Worm (Caenorhabditis elegans) whole organism, L2 larva: ENCODE results near the gene C06B8.7.

Experiments
- C34F6.9 ChIP-seq: fragments of 150-350 bp; optimal IDR thresholded peaks from 2 replicates; lab custom pipeline; 2014; ENCODE audit warnings: missing biosample characterization, missing genetic modification characterization
- F13H6.1 ChIP-seq: sonication (generic microtip); optimal IDR thresholded peaks from 2 replicates; lab custom pipeline; 2016; ENCODE audit warnings: missing genetic modification characterization, missing compliant biosample characterization
- R02D3.7 ChIP-seq: fragments of 150-350 bp; optimal IDR thresholded peaks from 2 replicates; lab custom pipeline; 2014; ENCODE audit warnings: missing biosample characterization, missing genetic modification characterization
- Y55F3AM.14 ChIP-seq: fragments of 200-800 bp; sonication (Bioruptor generic); optimal IDR thresholded peaks from 2 replicates; lab custom pipeline; 2018; ENCODE audit warnings: mild to moderate bottlenecking, missing genetic modification characterization, missing compliant biosample characterization
- ZK546.5 ChIP-seq: sonication (generic microtip); optimal IDR thresholded peaks from 2 replicates; lab custom pipeline; 2017; ENCODE audit warnings: missing biosample characterization, missing genetic modification characterization
- alr-1 ChIP-seq: fragments of 150-350 bp; optimal IDR thresholded peaks from 2 replicates; lab custom pipeline; 2014; ENCODE audit warnings: missing biosample characterization, missing genetic modification characterization
- aly-2 ChIP-seq: fragments of 150-350 bp; optimal IDR thresholded peaks from 2 replicates; lab custom pipeline; 2014; ENCODE audit warnings: missing biosample characterization, missing genetic modification characterization
- ama-1 ChIP-seq: fragments of 150-350 bp; optimal IDR thresholded peaks from 2 replicates; lab custom pipeline; 2018; ENCODE audit warnings: inconsistent platforms
- blmp-1 ChIP-seq: sonication (generic microtip); optimal IDR thresholded peaks from 2 replicates; lab custom pipeline; 2017; ENCODE audit warnings: missing genetic modification characterization, mild to moderate bottlenecking, missing compliant biosample characterization, antibody characterized with exemption, moderate library complexity; ENCODE audit not compliant: insufficient read depth
- ceh-82 ChIP-seq: fragments of 150-350 bp; optimal IDR thresholded peaks from 2 replicates; lab custom pipeline; 2014; ENCODE audit warnings: missing biosample characterization, missing genetic modification characterization
- dmd-4 ChIP-seq: sonication (generic microtip); optimal IDR thresholded peaks from 2 replicates; lab custom pipeline; 2017; ENCODE audit warnings: missing biosample characterization, missing genetic modification characterization
- egl-27 ChIP-seq: sonication (generic microtip); optimal IDR thresholded peaks from 3 replicates; lab custom pipeline; 2017; ENCODE audit warnings: missing biosample characterization, missing genetic modification reagents, missing genetic modification characterization
- elt-1 ChIP-seq: fragments of 150-350 bp; optimal IDR thresholded peaks from 2 replicates; lab custom pipeline; 2014; ENCODE audit warnings: missing biosample characterization, missing genetic modification characterization
- elt-3 ChIP-seq: sonication (generic microtip); optimal IDR thresholded peaks from 2 replicates; lab custom pipeline; 2017; ENCODE audit warnings: missing biosample characterization, missing genetic modification characterization
- fos-1 ChIP-seq: fragments of 150-350 bp; optimal IDR thresholded peaks from 2 replicates; lab custom pipeline; 2014; ENCODE audit warnings: missing biosample characterization, missing genetic modification characterization
- gmeb-1 ChIP-seq: fragments of 150-350 bp; optimal IDR thresholded peaks from 2 replicates; lab custom pipeline; 2014; ENCODE audit warnings: missing biosample characterization, missing genetic modification characterization
- lsy-2 ChIP-seq, 2 experiments: fragments of 150-350 bp in 1 of 2; sonication (generic microtip) in 1 of 2; optimal IDR thresholded peaks; 2 replicates each; lab custom pipeline; 2014 to 2017; ENCODE audit warnings: missing biosample characterization in 2 of 2, missing genetic modification characterization in 2 of 2
- mab-5 ChIP-seq: fragments of 150-350 bp; optimal IDR thresholded peaks from 2 replicates; lab custom pipeline; 2014; ENCODE audit warnings: missing biosample characterization, missing genetic modification characterization
- mbf-1 ChIP-seq: sonication (generic microtip); optimal IDR thresholded peaks from 2 replicates; lab custom pipeline; 2017; ENCODE audit warnings: missing biosample characterization, missing genetic modification characterization
- nhr-11 ChIP-seq: fragments of 150-350 bp; optimal IDR thresholded peaks from 2 replicates; lab custom pipeline; 2014; ENCODE audit warnings: missing biosample characterization, missing genetic modification characterization
- nhr-12 ChIP-seq: fragments of 150-350 bp; optimal IDR thresholded peaks from 2 replicates; lab custom pipeline; 2014; ENCODE audit warnings: missing biosample characterization, missing genetic modification characterization
- nhr-129 ChIP-seq: fragments of 150-350 bp; optimal IDR thresholded peaks from 2 replicates; lab custom pipeline; 2014; ENCODE audit warnings: missing biosample characterization, missing genetic modification characterization
- nhr-21 ChIP-seq: fragments of 150-350 bp; optimal IDR thresholded peaks from 2 replicates; lab custom pipeline; 2014; ENCODE audit warnings: missing biosample characterization, missing genetic modification characterization
- nhr-237 ChIP-seq: fragments of 150-350 bp; optimal IDR thresholded peaks from 2 replicates; lab custom pipeline; 2014; ENCODE audit warnings: missing biosample characterization, missing genetic modification characterization
- nhr-25 ChIP-seq: fragments of 150-350 bp; sonication (generic microtip); optimal IDR thresholded peaks from 3 replicates; lab custom pipeline; 2014; ENCODE audit warnings: missing biosample characterization, missing genetic modification characterization
- nhr-6 ChIP-seq: fragments of 150-350 bp; optimal IDR thresholded peaks from 2 replicates; lab custom pipeline; 2014; ENCODE audit warnings: missing biosample characterization, missing genetic modification characterization
- peb-1 ChIP-seq: fragments of 150-350 bp; optimal IDR thresholded peaks from 2 replicates; lab custom pipeline; 2014; ENCODE audit warnings: missing biosample characterization, missing genetic modification characterization
- sem-4 ChIP-seq: fragments of 150-350 bp; optimal IDR thresholded peaks from 2 replicates; lab custom pipeline; 2014; ENCODE audit warnings: missing biosample characterization, missing genetic modification reagents, missing genetic modification characterization
- skn-1 ChIP-seq: sonication (generic microtip); optimal IDR thresholded peaks from 2 replicates; lab custom pipeline; 2017; ENCODE audit warnings: missing biosample characterization, missing genetic modification characterization
- sma-9 ChIP-seq, 2 experiments: fragments of 150-350 bp in 1 of 2; sonication (generic microtip) in 1 of 2; optimal IDR thresholded peaks; 2 replicates each; lab custom pipeline; 2014 to 2016; ENCODE audit warnings: missing genetic modification characterization in 2 of 2, mild to moderate bottlenecking in 1 of 2, missing biosample characterization in 1 of 2, missing compliant biosample characterization in 1 of 2, missing genetic modification reagents in 1 of 2, moderate library complexity in 1 of 2
- snpc-4 ChIP-seq: fragments of 150-350 bp; optimal IDR thresholded peaks from 2 replicates; lab custom pipeline; 2014; ENCODE audit warnings: missing biosample characterization, missing genetic modification characterization
- unc-39 ChIP-seq: fragments of 150-350 bp; optimal IDR thresholded peaks from 2 replicates; lab custom pipeline; 2014; ENCODE audit warnings: missing biosample characterization, missing genetic modification characterization
- unc-55 ChIP-seq: fragments of 150-350 bp; sonication (generic microtip); optimal IDR thresholded peaks from 3 replicates; lab custom pipeline; 2014; ENCODE audit warnings: missing biosample characterization, missing genetic modification reagents, missing genetic modification characterization
- zag-1 ChIP-seq: fragments of 150-350 bp; optimal IDR thresholded peaks from 2 replicates; lab custom pipeline; 2014; ENCODE audit warnings: missing biosample characterization, missing genetic modification characterization
- ztf-11 ChIP-seq: sonication (generic microtip); optimal IDR thresholded peaks from 2 replicates; lab custom pipeline; 2017; ENCODE audit warnings: missing biosample characterization, missing genetic modification characterization

Gene C06B8.7

DNA sequence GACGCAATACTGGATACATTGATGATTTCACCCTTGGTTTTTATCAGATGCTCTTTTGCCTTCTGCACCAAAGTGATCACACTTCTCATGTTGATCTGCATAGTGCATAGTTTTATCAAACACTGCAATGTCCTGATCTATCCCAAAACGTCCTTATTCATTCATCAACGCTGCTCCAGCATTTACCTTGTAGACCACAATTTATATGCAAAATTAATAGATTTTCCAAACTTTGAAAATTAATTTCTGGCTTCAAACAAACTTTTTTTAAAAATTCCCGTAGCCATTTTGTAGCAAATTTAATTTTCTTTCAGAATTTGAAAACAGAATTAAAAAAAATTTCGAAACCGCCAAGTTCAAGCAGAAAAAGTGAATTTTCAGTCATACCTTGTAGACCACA lies 14.0 kb upstream of the C06B8.7 start, which contains the start of gene C06B8.3:
C06B8.3 (minus strand) TSS at position 101 of the 400 bp plus-strand sequence.
- TF ChIP-seq F13H6.1 (tag; lab: Kevin White, UChicago) (no peak), ama-1 (lab: Kevin White, UChicago) (no peak), nhr-11 (tag; lab: Kevin White, UChicago) (no peak), dmd-4 (no peak)
- TF ChIP-seq, all 48 proteins: peak for 0

DNA sequence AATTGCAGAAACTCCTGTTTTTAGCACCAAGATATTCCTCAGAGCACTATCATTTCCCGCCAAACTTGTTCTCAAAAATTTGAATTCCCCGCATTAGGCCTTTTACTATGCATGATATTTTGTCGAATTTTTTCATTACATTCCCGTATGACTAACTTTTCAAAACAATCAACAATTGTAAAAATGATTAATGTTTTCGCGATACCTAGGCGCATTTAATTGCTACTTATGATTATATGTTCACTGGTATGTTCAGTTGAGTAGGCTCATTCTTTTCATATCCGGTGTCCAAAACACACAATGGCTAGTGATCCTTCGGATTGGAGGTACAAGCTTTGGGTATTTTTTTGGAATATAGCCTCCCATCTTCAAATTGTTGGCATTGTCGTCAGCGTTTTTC lies 10.8 kb upstream of the C06B8.7 start, which contains the start of gene srw-21:
srw-21 (plus strand) TSS at position 301 of the 400 bp plus-strand sequence.
- TF ChIP-seq peb-1 (tag; lab: Kevin White, UChicago) (no peak), sma-9 (GFP tag; optimal IDR thresholded peaks at IDR 0.05; lab: Kevin White, UChicago) (no peak), sma-9 (tag; optimal IDR thresholded peaks at IDR 0.05; lab: Kevin White, UChicago) (no peak), egl-27 (tag; lab: Kevin White, UChicago) (no peak), dmd-4 (no peak), ceh-82 (no peak), nhr-21 (tag; lab: Kevin White, UChicago) (no peak), Y55F3AM.14 (GFP tag; lab: Kevin White, UChicago) (no peak), elt-1 (tag; lab: Kevin White, UChicago) (no peak), C34F6.9 (tag; lab: Kevin White, UChicago) (no peak), aly-2 (no peak)

DNA sequence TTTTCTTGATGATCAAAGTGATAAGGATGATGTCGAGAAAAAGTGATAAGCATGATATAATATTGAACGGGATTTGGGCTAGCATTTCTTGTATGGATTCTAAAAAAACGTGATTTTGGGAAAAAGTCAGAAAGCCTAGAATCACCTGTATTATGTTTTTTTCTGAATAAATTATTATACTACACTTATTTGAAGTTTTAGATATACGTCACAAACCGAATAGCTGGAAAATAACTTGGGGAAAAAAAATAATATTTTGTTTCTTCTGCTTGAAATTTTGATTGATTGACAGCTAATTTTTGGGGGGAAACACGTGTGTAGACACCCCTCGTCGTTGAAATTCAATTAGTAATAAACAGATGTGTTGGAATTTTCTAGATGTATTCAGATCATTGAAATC lies 6.0 kb upstream of the C06B8.7 start, which contains the start of gene str-264:
str-264 (minus strand) TSS at position 101 of the 400 bp plus-strand sequence.
- TF ChIP-seq nhr-237 (tag; lab: Kevin White, UChicago) (no peak), F13H6.1 (tag; lab: Kevin White, UChicago) (no peak), fos-1 (no peak), nhr-129 (tag; lab: Kevin White, UChicago) (no peak), peb-1 (tag; lab: Kevin White, UChicago) (no peak), ceh-82 (no peak), mbf-1 (tag; lab: Kevin White, UChicago) (no peak), nhr-12 (tag; lab: Kevin White, UChicago) (no peak), unc-55 (GFP tag; lab: Kevin White, UChicago) (no peak), nhr-25 (no peak), zag-1 (tag; lab: Kevin White, UChicago) (no peak), skn-1 (tag; lab: Kevin White, UChicago) (no peak), snpc-4 (no peak)
- TF ChIP-seq, all 48 proteins: peak for 0

DNA sequence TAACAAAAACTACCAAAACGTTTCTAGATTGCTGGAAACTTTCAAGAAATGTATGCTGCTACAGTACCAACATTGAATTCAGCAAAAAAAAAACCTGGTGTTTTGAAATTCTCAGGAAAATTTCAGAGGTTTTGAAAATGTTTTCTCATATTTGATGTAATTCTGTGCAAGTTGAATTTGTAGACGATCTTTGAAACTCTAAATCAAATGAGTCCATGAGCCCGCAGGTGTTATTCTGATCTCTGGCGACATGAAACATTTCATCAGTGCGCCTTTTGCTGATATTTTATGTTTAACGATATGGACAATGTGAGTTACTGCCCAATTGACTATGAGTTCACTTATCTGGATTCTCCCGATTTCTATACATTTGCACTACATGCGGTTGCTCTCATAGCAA lies 4.9 kb upstream of the C06B8.7 start, which contains the start of gene srh-218:
srh-218 (plus strand) TSS at position 301 of the 400 bp plus-strand sequence.
- TF ChIP-seq nhr-6 (tag; lab: Kevin White, UChicago) (no peak), zag-1 (tag; lab: Kevin White, UChicago) (no peak), elt-3 (no peak), R02D3.7 (tag; lab: Kevin White, UChicago) (no peak), ztf-11 (tag; lab: Kevin White, UChicago) (no peak), mab-5 (tag; lab: Kevin White, UChicago) (no peak), lsy-2 (tag; optimal IDR thresholded peaks at IDR 0.05; lab: Kevin White, UChicago) (no peak)

DNA sequence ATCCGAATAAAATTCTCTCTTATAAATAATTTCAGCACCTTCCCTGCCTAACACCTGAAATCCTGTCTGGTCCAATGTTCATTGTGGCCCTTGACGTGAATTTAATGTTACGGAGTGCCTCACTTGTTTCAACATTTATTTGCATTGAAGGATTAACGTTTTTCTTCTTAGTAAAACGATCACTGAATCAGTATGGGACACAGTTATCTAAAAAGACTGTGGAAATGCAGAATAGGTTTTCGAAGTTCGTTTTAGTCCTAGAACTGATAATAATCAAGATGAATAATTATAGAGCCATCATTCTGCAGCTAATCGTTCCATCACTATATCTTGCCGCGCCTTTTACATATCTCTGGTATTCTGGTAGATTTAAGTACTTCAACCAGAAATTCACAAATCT lies 3.4 kb upstream of the C06B8.7 start, which contains the start of gene srh-219:
srh-219 (plus strand) TSS at position 301 of the 400 bp plus-strand sequence.
- TF ChIP-seq gmeb-1 (tag; lab: Kevin White, UChicago) (no peak), elt-1 (tag; lab: Kevin White, UChicago) (no peak), nhr-21 (tag; lab: Kevin White, UChicago) (no peak), unc-55 (GFP tag; lab: Kevin White, UChicago) (no peak), Y55F3AM.14 (GFP tag; lab: Kevin White, UChicago) (no peak), ztf-11 (tag; lab: Kevin White, UChicago) (no peak), ZK546.5 (no peak), aly-2 (no peak), R02D3.7 (tag; lab: Kevin White, UChicago) (no peak), ceh-82 (no peak), nhr-12 (tag; lab: Kevin White, UChicago) (no peak), nhr-11 (tag; lab: Kevin White, UChicago) (no peak), C34F6.9 (tag; lab: Kevin White, UChicago) (no peak), ama-1 (lab: Kevin White, UChicago) (no peak), alr-1 (tag; lab: Kevin White, UChicago) (no peak), blmp-1 (tag; lab: Kevin White, UChicago) (no peak), sem-4 (tag; lab: Kevin White, UChicago) (no peak), unc-39 (tag; lab: Kevin White, UChicago) (no peak), peb-1 (tag; lab: Kevin White, UChicago) (no peak)
- TF ChIP-seq, all 48 proteins: peak for 0
